Fruit fly (Drosophila melanogaster) whole organism, embryonic: ENCODE results near the gene IntS14.

Experiments used
- Bteb2 ChIP-seq: fragments of 200-800 bp; sonication (Bioruptor generic); optimal IDR thresholded peaks from 2 replicates; lab custom pipeline; 2016; ENCODE audit warnings: missing biosample characterization, missing genetic modification characterization
- CG10565 ChIP-seq: fragments of 200-800 bp; sonication (Bioruptor generic); optimal IDR thresholded peaks from 3 replicates; lab custom pipeline; 2016; ENCODE audit warnings: missing biosample characterization, mild to moderate bottlenecking, missing genetic modification characterization
- CG10654 ChIP-seq: fragments of 200-800 bp; sonication (Bioruptor generic); optimal IDR thresholded peaks from 2 replicates; lab custom pipeline; 2016; ENCODE audit warnings: missing biosample characterization, missing genetic modification characterization
- CG11723 ChIP-seq: fragments of 200-800 bp; sonication (Bioruptor generic); optimal IDR thresholded peaks from 2 replicates; lab custom pipeline; 2017; ENCODE audit warnings: missing biosample characterization, mild to moderate bottlenecking, missing genetic modification characterization
- CG13123 ChIP-seq: fragments of 200-800 bp; sonication (Bioruptor generic); optimal IDR thresholded peaks from 2 replicates; lab custom pipeline; 2016; ENCODE audit warnings: missing biosample characterization, missing genetic modification characterization
- CG14667 ChIP-seq: fragments of 200-800 bp; sonication (Bioruptor generic); IDR thresholded peaks from 2 replicates; pipeline ENCODE4 v1.3.6; 2022; ENCODE audit warnings: missing biosample characterization, missing genetic modification characterization
- CG17359 ChIP-seq: fragments of 200-800 bp; sonication (Bioruptor generic); optimal IDR thresholded peaks from 3 replicates; lab custom pipeline; 2018; ENCODE audit warnings: missing biosample characterization, mild to moderate bottlenecking, missing genetic modification characterization, moderate library complexity
- CG2199 ChIP-seq: fragments of 200-800 bp; sonication (Bioruptor generic); IDR thresholded peaks from 3 replicates; pipeline ENCODE4 v1.3.6; 2022; ENCODE audit warnings: missing biosample characterization, missing genetic modification characterization
- CG2678 ChIP-seq: fragments of 200-800 bp; sonication (Bioruptor generic); optimal IDR thresholded peaks from 3 replicates; lab custom pipeline; 2019; ENCODE audit warnings: missing biosample characterization, mild to moderate bottlenecking, missing genetic modification characterization, moderate library complexity
- CG30020 ChIP-seq: fragments of 200-800 bp; optimal IDR thresholded peaks from 2 replicates; lab custom pipeline; 2019; ENCODE audit warnings: missing biosample characterization, mild to moderate bottlenecking, missing genetic modification characterization, moderate library complexity
- CG31388 ChIP-seq: fragments of 200-800 bp; sonication (Bioruptor generic); optimal IDR thresholded peaks from 2 replicates; lab custom pipeline; 2016; ENCODE audit warnings: missing biosample characterization, missing genetic modification characterization
- CG32772 ChIP-seq: fragments of 200-800 bp; sonication (Bioruptor generic); IDR thresholded peaks from 2 replicates; pipeline ENCODE4 v1.3.6; 2022; ENCODE audit warnings: missing biosample characterization, missing genetic modification characterization
- CG42726 ChIP-seq: fragments of 200-800 bp; sonication (Bioruptor generic); IDR thresholded peaks from 2 replicates; pipeline ENCODE4 v1.3.6; 2022; ENCODE audit warnings: missing biosample characterization, missing genetic modification characterization; ENCODE audit not compliant: partially characterized antibody
- CG5953 ChIP-seq: fragments of 200-800 bp; sonication (Bioruptor generic); IDR thresholded peaks from 2 replicates; pipeline ENCODE4 v1.3.6; 2022; ENCODE audit warnings: missing biosample characterization, missing genetic modification characterization
- CG6791 ChIP-seq: fragments of 200-800 bp; sonication (Bioruptor generic); IDR thresholded peaks from 3 replicates; pipeline ENCODE4 v1.3.6; 2022; ENCODE audit warnings: missing biosample characterization, missing genetic modification characterization; ENCODE audit not compliant: partially characterized antibody
- CG7786 ChIP-seq: fragments of 200-800 bp; sonication (Bioruptor generic); optimal IDR thresholded peaks from 2 replicates; lab custom pipeline; 2016; ENCODE audit warnings: missing biosample characterization, missing genetic modification characterization
- CG9797 ChIP-seq: fragments of 200-800 bp; sonication (Bioruptor generic); optimal IDR thresholded peaks from 3 replicates; lab custom pipeline; 2018; ENCODE audit warnings: missing biosample characterization, mild to moderate bottlenecking, missing genetic modification characterization
- CoRest ChIP-seq: fragments of 200-800 bp; sonication (Bioruptor generic); optimal IDR thresholded peaks from 3 replicates; lab custom pipeline; 2018; ENCODE audit warnings: missing biosample characterization, mild to moderate bottlenecking, missing genetic modification characterization, moderate library complexity
- Dad ChIP-seq: fragments of 200-800 bp; sonication (Bioruptor generic); optimal IDR thresholded peaks from 3 replicates; lab custom pipeline; 2016; ENCODE audit warnings: missing biosample characterization, missing genetic modification characterization
- Dbx ChIP-seq: fragments of 200-800 bp; sonication (Bioruptor generic); IDR thresholded peaks from 3 replicates; pipeline ENCODE4 v1.3.6; 2022; ENCODE audit warnings: missing biosample characterization, missing genetic modification characterization
- Dip2 ChIP-seq: fragments of 200-800 bp; sonication (Bioruptor generic); IDR thresholded peaks from 2 replicates; pipeline ENCODE4 v1.3.6; 2022; ENCODE audit warnings: missing biosample characterization, missing genetic modification characterization
- Eip74EF ChIP-seq, 2 experiments: fragments of 200-800 bp in 1 of 2; fragments of >200 bp in 1 of 2; sonication (Bioruptor generic) in 1 of 2; optimal IDR thresholded peaks; 2 replicates each; lab custom pipeline; 2017 to 2019; ENCODE audit warnings: missing biosample characterization in 2 of 2, missing genetic modification characterization in 2 of 2, mild to moderate bottlenecking in 1 of 2, moderate library complexity in 1 of 2
- Fer2 ChIP-seq: fragments of 200-800 bp; sonication (Bioruptor generic); optimal IDR thresholded peaks from 2 replicates; lab custom pipeline; 2018; ENCODE audit warnings: missing biosample characterization, mild to moderate bottlenecking, missing genetic modification characterization, moderate library complexity
- HLHmδ ChIP-seq: fragments of 200-800 bp; sonication (Bioruptor generic); optimal IDR thresholded peaks from 2 replicates; lab custom pipeline; 2018; ENCODE audit warnings: missing biosample characterization, mild to moderate bottlenecking, missing genetic modification characterization, moderate library complexity
- Hand ChIP-seq: fragments of 200-800 bp; sonication (Bioruptor generic); optimal IDR thresholded peaks from 2 replicates; lab custom pipeline; 2017; ENCODE audit warnings: mild to moderate bottlenecking, missing biosample characterization, missing genetic modification reagents, missing genetic modification characterization
- Jarid2 ChIP-seq: fragments of 200-800 bp; sonication (Bioruptor generic); optimal IDR thresholded peaks from 3 replicates; lab custom pipeline; 2017; ENCODE audit warnings: mild to moderate bottlenecking, missing biosample characterization, missing genetic modification reagents, missing genetic modification characterization
- MBD-R2 ChIP-seq: fragments of 200-800 bp; sonication (Bioruptor generic); IDR thresholded peaks from 2 replicates; pipeline ENCODE4 v1.3.6; 2022; ENCODE audit warnings: missing biosample characterization, missing genetic modification characterization
- MTF-1 ChIP-seq: fragments of 200-800 bp; sonication (Bioruptor generic); optimal IDR thresholded peaks from 2 replicates; lab custom pipeline; 2018; ENCODE audit warnings: missing biosample characterization, mild to moderate bottlenecking, missing genetic modification characterization, borderline replicate concordance
- Med ChIP-seq: fragments of 200-800 bp; sonication (Bioruptor generic); peaks from one replicate; lab custom pipeline; 2016; ENCODE audit warnings: missing biosample characterization, missing genetic modification characterization, mild to moderate bottlenecking, inconsistent platforms, moderate library complexity
- Nf-YA ChIP-seq: fragments of 200-800 bp; sonication (Bioruptor generic); IDR thresholded peaks from 2 replicates; pipeline ENCODE4 v1.3.6; 2022; ENCODE audit warnings: missing biosample characterization, missing genetic modification characterization
- Sin3A ChIP-seq: fragments of >200 bp; optimal IDR thresholded peaks from 2 replicates; lab custom pipeline; 2018
- chn ChIP-seq: fragments of 200-800 bp; sonication (Bioruptor generic); optimal IDR thresholded peaks from 2 replicates; lab custom pipeline; 2016; ENCODE audit warnings: missing biosample characterization, missing genetic modification characterization
- eyg ChIP-seq: fragments of 200-800 bp; sonication (Bioruptor generic); optimal IDR thresholded peaks from 3 replicates; lab custom pipeline; 2016; ENCODE audit warnings: missing biosample characterization, missing genetic modification characterization
- ftz-f1 ChIP-seq: fragments of 200-800 bp; sonication (Bioruptor generic); optimal IDR thresholded peaks from 2 replicates; lab custom pipeline; 2016; ENCODE audit warnings: missing biosample characterization, missing genetic modification characterization
- h ChIP-seq: fragments of >200 bp; optimal IDR thresholded peaks from 2 replicates; lab custom pipeline; 2017
- jigr1 ChIP-seq: fragments of 200-800 bp; sonication (Bioruptor generic); IDR thresholded peaks from 3 replicates; pipeline ENCODE4 v1.3.6; 2022; ENCODE audit warnings: missing biosample characterization, missing genetic modification characterization
- jing ChIP-seq: fragments of 200-800 bp; sonication (Bioruptor generic); optimal IDR thresholded peaks from 2 replicates; lab custom pipeline; 2018; ENCODE audit warnings: missing biosample characterization, mild to moderate bottlenecking, missing genetic modification characterization
- kah ChIP-seq: fragments of 200-800 bp; sonication (Bioruptor generic); optimal IDR thresholded peaks from 2 replicates; lab custom pipeline; 2018; ENCODE audit warnings: missing biosample characterization, mild to moderate bottlenecking, missing genetic modification characterization
- lbe ChIP-seq: fragments of 200-800 bp; sonication (Bioruptor generic); optimal IDR thresholded peaks from 2 replicates; lab custom pipeline; 2016; ENCODE audit warnings: missing biosample characterization, mild to moderate bottlenecking, missing genetic modification characterization
- mam ChIP-seq: fragments of 200-800 bp; sonication (Bioruptor generic); optimal IDR thresholded peaks from 3 replicates; lab custom pipeline; 2016; ENCODE audit warnings: missing biosample characterization, missing genetic modification characterization
- mirr ChIP-seq: fragments of 200-800 bp; sonication (Bioruptor generic); optimal IDR thresholded peaks from 3 replicates; lab custom pipeline; 2018; ENCODE audit warnings: missing biosample characterization, mild to moderate bottlenecking, missing genetic modification characterization
- odd ChIP-seq: fragments of 200-800 bp; sonication (Bioruptor generic); optimal IDR thresholded peaks from 2 replicates; lab custom pipeline; 2017; ENCODE audit warnings: missing biosample characterization, mild to moderate bottlenecking, missing genetic modification characterization
- pros ChIP-seq: fragments of 200-800 bp; sonication (Bioruptor generic); optimal IDR thresholded peaks from 3 replicates; lab custom pipeline; 2019; ENCODE audit warnings: missing biosample characterization, mild to moderate bottlenecking, missing genetic modification characterization, moderate library complexity
- run ChIP-seq: fragments of 200-800 bp; sonication (Bioruptor generic); optimal IDR thresholded peaks from 3 replicates; lab custom pipeline; 2018; ENCODE audit warnings: missing biosample characterization, mild to moderate bottlenecking, missing genetic modification characterization
- slp2 ChIP-seq: fragments of 200-800 bp; sonication (Bioruptor generic); optimal IDR thresholded peaks from 2 replicates; lab custom pipeline; 2016; ENCODE audit warnings: missing biosample characterization, missing genetic modification characterization
- so ChIP-seq: fragments of 200-800 bp; sonication (Bioruptor generic); IDR thresholded peaks from 3 replicates; pipeline ENCODE4 v1.3.6; 2022; ENCODE audit warnings: missing biosample characterization, missing genetic modification characterization
- vnd ChIP-seq: fragments of 200-800 bp; sonication (Bioruptor generic); IDR thresholded peaks from 3 replicates; pipeline ENCODE4 v1.3.6; 2022; ENCODE audit warnings: missing biosample characterization, missing genetic modification characterization; ENCODE audit not compliant: partially characterized antibody
- wek ChIP-seq: fragments of 200-800 bp; sonication (Bioruptor generic); optimal IDR thresholded peaks from 3 replicates; lab custom pipeline; 2018; ENCODE audit warnings: missing biosample characterization, mild to moderate bottlenecking, missing genetic modification characterization, moderate library complexity
- zfh2 ChIP-seq: fragments of 200-800 bp; sonication (Bioruptor generic); optimal IDR thresholded peaks from 2 replicates; lab custom pipeline; 2016; ENCODE audit warnings: missing biosample characterization, missing genetic modification characterization

Gene IntS14

dm6 chr2L:1185642-1186497 lies 21.6 kb downstream of the IntS14 start, which contains the start of gene CG5001 (continued):
- no peak for TF ChIP-seq CG30020 (tag; lab: Kevin White, UChicago)
- peak; percentile 57 for TF ChIP-seq Hand (GFP tag; lab: Kevin White, UChicago)
- peak; percentile 53 for TF ChIP-seq CG7786 (GFP tag; lab: Kevin White, UChicago)
- no peak for TF ChIP-seq CG9797
- no peak for TF ChIP-seq CG10565 (GFP tag; lab: Kevin White, UChicago)
- peak in 1 of 2 experiments; percentile 85 for TF ChIP-seq Eip74EF (GFP tag; optimal IDR thresholded peaks at IDR 0.05; lab: Kevin White, UChicago)
- TF ChIP-seq zfh2 (GFP tag; lab: Kevin White, UChicago) = peak; percentile 58
- TF ChIP-seq lbe (GFP tag; lab: Kevin White, UChicago) = no peak
- TF ChIP-seq CG10654 = peak; percentile 74
- TF ChIP-seq kah (GFP tag; lab: Kevin White, UChicago) = peak; percentile 72
- TF ChIP-seq CG11723 (GFP tag; lab: Kevin White, UChicago) = no peak
- TF ChIP-seq run (tag; lab: Kevin White, UChicago) = peak; percentile 92
- TF ChIP-seq so = peak; percentile 81
- peak; percentile 82 for TF ChIP-seq Fer2
- TF ChIP-seq CoRest (tag; lab: Kevin White, UChicago) = peak; percentile 89
- peak; percentile 63 for TF ChIP-seq CG13123 (GFP tag; lab: Kevin White, UChicago)
- peak; percentile 95 for TF ChIP-seq CG17359 (tag; lab: Kevin White, UChicago)
- TF ChIP-seq Dip2 (GFP tag; lab: Robert Waterston, UW) = no peak
- TF ChIP-seq MBD-R2 (GFP tag; lab: Robert Waterston, UW) = peak; percentile 69
- TF ChIP-seq CG14667 (GFP tag; lab: Robert Waterston, UW) = peak; percentile 78
- peak; percentile 55 for TF ChIP-seq eyg (GFP tag; lab: Kevin White, UChicago)
- no peak for TF ChIP-seq h (lab: Kevin White, UChicago)
- peak; percentile 40 for TF ChIP-seq ftz-f1 (GFP tag; lab: Kevin White, UChicago)
- no peak for TF ChIP-seq odd (GFP tag; lab: Kevin White, UChicago)
- peak; percentile 94 for TF ChIP-seq Med (GFP tag; lab: Kevin White, UChicago)
- no peak for TF ChIP-seq pros (GFP tag; lab: Kevin White, UChicago)
- no peak for TF ChIP-seq CG6791
- TF ChIP-seq CG32772 (GFP tag; lab: Robert Waterston, UW) = peak; percentile 82
- TF ChIP-seq CG31388 (GFP tag; lab: Kevin White, UChicago) = peak; percentile 70
- TF ChIP-seq jing = no peak
- no peak for TF ChIP-seq Dad (GFP tag; lab: Kevin White, UChicago)
- no peak for TF ChIP-seq CG42726 (GFP tag; lab: Robert Waterston, UW)
- no peak for TF ChIP-seq vnd
- peak; percentile 86 for TF ChIP-seq Dbx
- no peak for TF ChIP-seq HLHmδ (GFP tag; lab: Kevin White, UChicago)
- peak; percentile 50 for TF ChIP-seq Bteb2 (GFP tag; lab: Kevin White, UChicago)
- peak; percentile 66 for TF ChIP-seq mam (GFP tag; lab: Kevin White, UChicago)
- peak; percentile 63 for TF ChIP-seq mirr (GFP tag; lab: Kevin White, UChicago)
- TF ChIP-seq CG2678 = peak; percentile 92
- peak; percentile 83 for TF ChIP-seq Jarid2 (GFP tag; lab: Kevin White, UChicago)
- no peak for TF ChIP-seq Sin3A (lab: Kevin White, UChicago)
- TF ChIP-seq Nf-YA (GFP tag; lab: Robert Waterston, UW) = peak; percentile 76
- peak; percentile 74; the same call in 1 of the 2 replicates for TF ChIP-seq CG5953 (GFP tag; lab: Robert Waterston, UW)
- peak; percentile 82 for TF ChIP-seq MTF-1 (GFP tag; lab: Kevin White, UChicago)
- peak; percentile 42; the same call in 1 of the 3 replicates for TF ChIP-seq CG2199 (GFP tag; lab: Robert Waterston, UW)
- no peak for TF ChIP-seq wek (GFP tag; lab: Kevin White, UChicago)
- peak; percentile 67 for TF ChIP-seq chn (GFP tag; lab: Kevin White, UChicago)
- no peak for TF ChIP-seq jigr1 (GFP tag; lab: Robert Waterston, UW)
- peak; percentile 47 for TF ChIP-seq slp2 (GFP tag; lab: Kevin White, UChicago)
